Worm (Caenorhabditis elegans) whole organism, early embryonic: ENCODE results near the gene ubc-1.

Experiments
- B0310.2 ChIP-seq: sonication (generic microtip); optimal IDR thresholded peaks from 2 replicates; lab custom pipeline; 2016; ENCODE audit warnings: mild to moderate bottlenecking, missing genetic modification characterization, missing compliant biosample characterization
- F13C5.2 ChIP-seq: sonication (generic microtip); optimal IDR thresholded peaks from 2 replicates; lab custom pipeline; 2017; ENCODE audit warnings: mild to moderate bottlenecking, missing genetic modification characterization, inconsistent platforms, missing compliant biosample characterization
- aly-1 ChIP-seq: sonication (generic microtip); optimal IDR thresholded peaks from 2 replicates; lab custom pipeline; 2016; ENCODE audit warnings: missing genetic modification characterization, missing compliant biosample characterization
- ama-1 ChIP-seq: fragments of 150-350 bp; optimal IDR thresholded peaks from 2 replicates; lab custom pipeline; 2014
- ceh-13 ChIP-seq: fragments of 200-800 bp; sonication (Bioruptor generic); optimal IDR thresholded peaks from 2 replicates; lab custom pipeline; 2018; ENCODE audit warnings: mild to moderate bottlenecking, missing genetic modification characterization, missing compliant biosample characterization
- ceh-36 ChIP-seq: sonication (generic microtip); optimal IDR thresholded peaks from 2 replicates; lab custom pipeline; 2016; ENCODE audit warnings: missing genetic modification characterization, inconsistent platforms, missing compliant biosample characterization
- ets-7 ChIP-seq: sonication (generic microtip); optimal IDR thresholded peaks from 2 replicates; lab custom pipeline; 2016; ENCODE audit warnings: missing genotype, missing genetic modification characterization, missing compliant biosample characterization
- flt-1 ChIP-seq: fragments of 200-800 bp; sonication (Bioruptor generic); IDR thresholded peaks from 2 replicates; pipeline ENCODE4 v1.3.6; 2022; ENCODE audit warnings: missing genetic modification characterization, missing compliant biosample characterization
- hmbx-1 ChIP-seq: sonication (generic microtip); optimal IDR thresholded peaks from 2 replicates; lab custom pipeline; 2016; ENCODE audit warnings: mild to moderate bottlenecking, missing genetic modification characterization, missing compliant biosample characterization
- hmg-4 ChIP-seq: fragments of 200-800 bp; sonication (Bioruptor generic); optimal IDR thresholded peaks from 2 replicates; lab custom pipeline; 2018; ENCODE audit warnings: mild to moderate bottlenecking, missing genetic modification characterization, missing compliant biosample characterization
- hnd-1 ChIP-seq: sonication (generic microtip); optimal IDR thresholded peaks from 2 replicates; lab custom pipeline; 2016; ENCODE audit warnings: missing genetic modification characterization, missing compliant biosample characterization
- pes-1 ChIP-seq: fragments of 200-800 bp; sonication (Bioruptor generic); IDR thresholded peaks from 2 replicates; pipeline ENCODE4 v1.3.6; 2022; ENCODE audit warnings: missing genetic modification reagents, missing genetic modification characterization, missing compliant biosample characterization
- scrt-1 ChIP-seq: fragments of 200-800 bp; sonication (Bioruptor generic); IDR thresholded peaks from 2 replicates; pipeline ENCODE4 v1.3.6; 2022; ENCODE audit warnings: missing genetic modification characterization, missing compliant biosample characterization
- sea-1 ChIP-seq: fragments of 200-800 bp; sonication (Bioruptor generic); conservative IDR thresholded peaks from 2 replicates; pipeline ENCODE4 v1.3.6; 2022; ENCODE audit warnings: missing genetic modification characterization, missing compliant biosample characterization
- tbx-11 ChIP-seq: fragments of 200-800 bp; sonication (Bioruptor generic); IDR thresholded peaks from 2 replicates; pipeline ENCODE4 v1.3.6; 2022; ENCODE audit warnings: missing genetic modification characterization, missing compliant biosample characterization
- tbx-37 ChIP-seq: fragments of 200-800 bp; sonication (Bioruptor generic); conservative IDR thresholded peaks from 2 replicates; pipeline ENCODE4 v1.3.6; 2022; ENCODE audit warnings: missing genetic modification reagents, missing genetic modification characterization, missing compliant biosample characterization
- tra-4 ChIP-seq: sonication (generic microtip); optimal IDR thresholded peaks from 2 replicates; lab custom pipeline; 2017; ENCODE audit warnings: missing genetic modification characterization, missing compliant biosample characterization

Gene ubc-1

ce11 chrIV:4108767-4109166 is 5.9 kb downstream of the ubc-1 start, which contains the start of gene C35B1.7:
Gene C35B1.7, plus strand, starts transcription at chrIV:4109067.
- no peak for TF ChIP-seq tra-4 (tag; lab: Kevin White, UChicago)
- no peak for TF ChIP-seq tbx-37 (GFP tag; lab: Robert Waterston, UW)
- TF ChIP-seq aly-1 (tag; lab: Kevin White, UChicago), result no peak
- no peak for TF ChIP-seq tbx-11 (GFP tag; lab: Robert Waterston, UW)
- no peak for TF ChIP-seq ceh-36 (tag; lab: Kevin White, UChicago)
- no peak for TF ChIP-seq hmg-4
- TF ChIP-seq ama-1 (lab: Kevin White, UChicago), result no peak
- no peak for TF ChIP-seq hnd-1 (tag; lab: Kevin White, UChicago)

- TF ChIP-seq B0310.2 (tag; lab: Kevin White, UChicago) (no peak), ets-7 (tag; lab: Kevin White, UChicago) (no peak), scrt-1 (no peak), tbx-37 (GFP tag; lab: Robert Waterston, UW) (no peak)
Observed at ce11 chrIV:4112387-4112786, 9.6 kb downstream of the ubc-1 start, which contains the start of gene F49F1.14. Gene F49F1.14, minus strand, starts transcription at chrIV:4112487.

- no peak for TF ChIP-seq ets-7 (tag; lab: Kevin White, UChicago)
- no peak for TF ChIP-seq hmg-4
- TF ChIP-seq aly-1 (tag; lab: Kevin White, UChicago), result no peak
- TF ChIP-seq ceh-36 (tag; lab: Kevin White, UChicago), result no peak
- no peak for TF ChIP-seq ama-1 (lab: Kevin White, UChicago)
- no peak for TF ChIP-seq hnd-1 (tag; lab: Kevin White, UChicago)
- TF ChIP-seq tbx-37 (GFP tag; lab: Robert Waterston, UW), result no peak
- TF ChIP-seq tra-4 (tag; lab: Kevin White, UChicago), result no peak
- TF ChIP-seq sea-1 (GFP tag; lab: Robert Waterston, UW), result no peak
- TF ChIP-seq pes-1 (GFP tag; lab: Robert Waterston, UW), result no peak
- no peak for TF ChIP-seq scrt-1
- TF ChIP-seq ceh-13, result no peak
- TF ChIP-seq B0310.2 (tag; lab: Kevin White, UChicago), result no peak
Observed at ce11 chrIV:4114526-4114925, 11.7 kb downstream of the ubc-1 start, which contains the start of gene F49F1.15. Gene F49F1.15, minus strand, starts transcription at chrIV:4114626.

- TF ChIP-seq hnd-1 (tag; lab: Kevin White, UChicago) (no peak), tra-4 (tag; lab: Kevin White, UChicago) (no peak), pes-1 (GFP tag; lab: Robert Waterston, UW) (no peak), F13C5.2 (tag; lab: Kevin White, UChicago) (no peak), ets-7 (tag; lab: Kevin White, UChicago) (no peak), tbx-11 (GFP tag; lab: Robert Waterston, UW) (no peak)
Observed at ce11 chrIV:4115634-4116033, 12.8 kb downstream of the ubc-1 start, which contains the start of the genes F49F1.4 and F49F1.2. Gene F49F1.4, minus strand, starts transcription at chrIV:4115734. Gene F49F1.2, plus strand, starts transcription at chrIV:4115943.

- TF ChIP-seq ets-7 (tag; lab: Kevin White, UChicago) (no peak), hmg-4 (no peak), B0310.2 (tag; lab: Kevin White, UChicago) (no peak)
Observed at ce11 chrIV:4117432-4117831, 14.6 kb downstream of the ubc-1 start, which contains the start of gene drd-50. Gene drd-50, plus strand, starts transcription at chrIV:4117732.

ce11 chrIV:4120263-4120662 is 17.4 kb downstream of the ubc-1 start, which contains the start of gene F49F1.5:
Gene F49F1.5, minus strand, starts transcription at chrIV:4120415.
- TF ChIP-seq tbx-37 (GFP tag; lab: Robert Waterston, UW), result no peak

- TF ChIP-seq B0310.2 (tag; lab: Kevin White, UChicago) (no peak), pes-1 (GFP tag; lab: Robert Waterston, UW) (no peak), tbx-11 (GFP tag; lab: Robert Waterston, UW) (no peak), hmbx-1 (tag; lab: Kevin White, UChicago) (no peak), tbx-37 (GFP tag; lab: Robert Waterston, UW) (no peak), ets-7 (tag; lab: Kevin White, UChicago) (no peak), hnd-1 (tag; lab: Kevin White, UChicago) (no peak), ceh-36 (tag; lab: Kevin White, UChicago) (no peak), tra-4 (tag; lab: Kevin White, UChicago) (no peak), ama-1 (lab: Kevin White, UChicago) (no peak), flt-1 (GFP tag; lab: Robert Waterston, UW) (no peak), scrt-1 (no peak), F13C5.2 (tag; lab: Kevin White, UChicago) (no peak), sea-1 (GFP tag; lab: Robert Waterston, UW) (no peak), hmg-4 (no peak), aly-1 (tag; lab: Kevin White, UChicago) (no peak)
Observed at ce11 chrIV:4121055-4121454, 18.2 kb downstream of the ubc-1 start.

ce11 chrIV:4123083-4123482 is 20.3 kb downstream of the ubc-1 start, which contains the start of gene mul-1:
Gene mul-1, minus strand, starts transcription at chrIV:4123166.
- TF ChIP-seq ceh-36 (tag; lab: Kevin White, UChicago) (no peak), tra-4 (tag; lab: Kevin White, UChicago) (no peak), ets-7 (tag; lab: Kevin White, UChicago) (no peak), sea-1 (GFP tag; lab: Robert Waterston, UW) (no peak), aly-1 (tag; lab: Kevin White, UChicago) (no peak), hmg-4 (no peak), F13C5.2 (tag; lab: Kevin White, UChicago) (no peak), scrt-1 (no peak), B0310.2 (tag; lab: Kevin White, UChicago) (no peak), tbx-11 (GFP tag; lab: Robert Waterston, UW) (no peak), pes-1 (GFP tag; lab: Robert Waterston, UW) (no peak), flt-1 (GFP tag; lab: Robert Waterston, UW) (no peak), hmbx-1 (tag; lab: Kevin White, UChicago) (no peak), ceh-13 (no peak), ama-1 (lab: Kevin White, UChicago) (no peak), hnd-1 (tag; lab: Kevin White, UChicago) (no peak)
